Worm (Caenorhabditis elegans) whole organism, mixed stage, embryonic: ENCODE data around the gene elo-4.

Source experiments
- bed-3 ChIP-seq: fragments of 200-800 bp; sonication (Bioruptor generic); optimal IDR thresholded peaks from 3 replicates; lab custom pipeline; 2018; ENCODE audit warnings: mild to moderate bottlenecking, missing genetic modification characterization, moderate library complexity, missing compliant biosample characterization
- ceh-43 ChIP-seq: fragments of 200-800 bp; sonication (Bioruptor generic); optimal IDR thresholded peaks from 2 replicates; lab custom pipeline; 2018; ENCODE audit warnings: mild to moderate bottlenecking, missing genetic modification characterization, moderate library complexity, missing compliant biosample characterization
- ces-1 ChIP-seq: fragments of 150-350 bp; optimal IDR thresholded peaks from 2 replicates; lab custom pipeline; 2014; ENCODE audit warnings: missing biosample characterization, missing genetic modification reagents, missing genetic modification characterization
- elt-3 ChIP-seq: fragments of 150-350 bp; optimal IDR thresholded peaks from 2 replicates; lab custom pipeline; 2014; ENCODE audit warnings: missing biosample characterization, missing genetic modification characterization
- lin-13 ChIP-seq: fragments of 150-350 bp; optimal IDR thresholded peaks from 2 replicates; lab custom pipeline; 2014; ENCODE audit warnings: missing biosample characterization, missing genetic modification characterization
- lin-32 ChIP-seq: fragments of 200-800 bp; sonication (Bioruptor generic); optimal IDR thresholded peaks from 2 replicates; lab custom pipeline; 2018; ENCODE audit warnings: mild to moderate bottlenecking, missing genetic modification characterization, missing compliant biosample characterization
- mls-2 ChIP-seq: sonication (generic microtip); optimal IDR thresholded peaks from 2 replicates; lab custom pipeline; 2016; ENCODE audit warnings: mild to moderate bottlenecking, missing genetic modification characterization, moderate library complexity, missing compliant biosample characterization
- nhr-12 ChIP-seq: fragments of 150-350 bp; optimal IDR thresholded peaks from 2 replicates; lab custom pipeline; 2014; ENCODE audit warnings: missing biosample characterization, missing genetic modification characterization
- nhr-76 ChIP-seq: sonication (generic microtip); optimal IDR thresholded peaks from 2 replicates; lab custom pipeline; 2017; ENCODE audit warnings: missing biosample characterization, missing genetic modification characterization
- pha-4 ChIP-seq: fragments of 150-350 bp; optimal IDR thresholded peaks from 2 replicates; lab custom pipeline; 2018; ENCODE audit warnings: missing biosample characterization, missing genetic modification reagents, missing genetic modification characterization
- snpc-4 ChIP-seq: fragments of 150-350 bp; optimal IDR thresholded peaks from 2 replicates; lab custom pipeline; 2014; ENCODE audit warnings: missing biosample characterization, missing genetic modification characterization
- tbx-8 ChIP-seq: fragments of 200-800 bp; sonication (Bioruptor generic); optimal IDR thresholded peaks from 2 replicates; lab custom pipeline; 2018; ENCODE audit warnings: mild to moderate bottlenecking, missing genetic modification characterization, moderate library complexity, missing compliant biosample characterization
- unc-62 ChIP-seq: fragments of 150-350 bp; optimal IDR thresholded peaks from 2 replicates; lab custom pipeline; 2014; ENCODE audit warnings: missing biosample characterization, missing genetic modification reagents, missing genetic modification characterization
- ztf-11 ChIP-seq: fragments of 150-350 bp; optimal IDR thresholded peaks from 2 replicates; lab custom pipeline; 2014; ENCODE audit warnings: missing biosample characterization, missing genetic modification characterization

ce11 chrIII:9346114-9346513 is 12.0 kb upstream of the elo-4 start:
- TF ChIP-seq lin-13 (tag; lab: Kevin White, UChicago) (no peak), pha-4 (tag; lab: Kevin White, UChicago) (no peak), ztf-11 (tag; lab: Kevin White, UChicago) (no peak), nhr-12 (tag; lab: Kevin White, UChicago) (no peak), bed-3 (GFP tag; lab: Kevin White, UChicago) (no peak), mls-2 (no peak), ces-1 (GFP tag; lab: Kevin White, UChicago) (no peak), unc-62 (GFP tag; lab: Kevin White, UChicago) (peak; percentile 98), ceh-43 (GFP tag; lab: Kevin White, UChicago) (no peak), elt-3 (no peak), snpc-4 (tag; lab: Kevin White, UChicago) (no peak), nhr-76 (tag; lab: Kevin White, UChicago) (no peak), tbx-8 (GFP tag; lab: Kevin White, UChicago) (no peak), lin-32 (GFP tag; lab: Kevin White, UChicago) (no peak)
